Fruit fly (Drosophila melanogaster) ovary, adult (tissue): Measurements from ENCODE around the gene CG8833.

ENCODE experiments used
- CG17801 ChIP-seq: fragments of 200-800 bp; optimal IDR thresholded peaks from 2 replicates; lab custom pipeline; 2019; ENCODE audit warnings: missing biosample characterization, mild to moderate bottlenecking, missing genetic modification characterization, moderate library complexity; ENCODE audit not compliant: partially characterized antibody

CG8833 gene

DNA sequence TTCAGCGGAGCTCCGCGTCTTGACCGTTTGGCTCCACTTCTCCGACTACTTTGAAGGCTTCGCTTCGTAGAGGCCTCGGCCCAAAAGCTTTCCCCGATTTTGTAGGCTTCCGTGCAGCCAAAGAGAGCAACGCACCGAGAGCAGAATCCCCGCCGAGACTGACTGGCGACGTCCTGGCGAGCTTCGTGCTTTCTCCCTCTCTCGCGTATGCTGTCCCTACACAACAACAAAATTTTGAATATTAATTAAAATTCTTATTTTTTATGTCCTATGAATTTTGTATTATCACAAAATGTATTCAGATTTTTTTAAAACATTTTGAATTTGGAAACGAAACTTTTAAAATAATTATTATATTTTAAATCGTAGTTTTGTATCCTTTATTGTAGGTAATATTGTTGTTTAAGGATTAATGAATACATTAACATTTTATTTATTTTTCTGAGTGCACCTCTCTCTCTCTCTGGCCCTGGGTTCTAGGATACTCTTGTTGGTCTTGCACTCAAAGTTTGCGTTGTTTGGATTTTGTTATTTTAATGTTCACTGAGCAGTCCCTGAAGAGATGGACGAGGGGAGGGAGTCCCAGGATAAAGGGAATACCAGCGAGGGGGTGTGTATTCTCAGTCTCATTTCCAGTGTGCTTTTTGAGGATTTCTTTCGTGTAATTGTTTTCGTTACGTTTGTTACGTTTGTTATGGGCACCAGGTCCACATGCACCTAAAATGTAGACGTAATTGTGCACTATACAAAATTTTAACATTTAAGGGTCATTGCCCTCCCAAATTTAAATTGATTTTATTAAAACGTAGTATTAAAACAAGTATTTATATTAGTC is 25.4 kb downstream of the CG8833 start, which contains the start of gene dysc:
Gene dysc (minus strand): TSS at position 51 of the 835 bp plus-strand sequence.
- TF ChIP-seq CG17801, result no peak

DNA sequence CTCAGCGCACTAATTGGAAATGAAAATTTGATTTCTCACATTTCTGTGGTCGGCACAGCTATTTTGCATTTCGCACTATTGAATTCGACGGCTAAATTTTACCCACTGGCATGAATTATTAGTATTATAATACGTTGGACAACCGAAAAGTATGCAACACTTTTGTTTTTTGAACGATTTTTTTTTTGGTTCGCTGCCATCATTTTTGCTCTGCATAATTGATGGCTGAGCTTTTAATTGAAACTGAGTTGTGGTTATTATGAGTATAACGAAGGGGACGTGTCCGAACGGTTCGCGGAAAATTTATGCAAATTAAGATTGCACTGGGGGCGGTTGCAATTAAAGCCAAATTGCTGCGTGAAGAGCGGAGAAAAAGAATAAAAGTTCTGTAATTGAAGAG is 28.2 kb downstream of the CG8833 start:
- no peak for TF ChIP-seq CG17801

- TF ChIP-seq CG17801, result no peak
Measured at dm6 chr3L:13887092-13887491, 41.7 kb downstream of the CG8833 start.

- TF ChIP-seq CG17801, result no peak
Measured at dm6 chr3L:13884460-13885056, 44.2 kb downstream of the CG8833 start.

DNA sequence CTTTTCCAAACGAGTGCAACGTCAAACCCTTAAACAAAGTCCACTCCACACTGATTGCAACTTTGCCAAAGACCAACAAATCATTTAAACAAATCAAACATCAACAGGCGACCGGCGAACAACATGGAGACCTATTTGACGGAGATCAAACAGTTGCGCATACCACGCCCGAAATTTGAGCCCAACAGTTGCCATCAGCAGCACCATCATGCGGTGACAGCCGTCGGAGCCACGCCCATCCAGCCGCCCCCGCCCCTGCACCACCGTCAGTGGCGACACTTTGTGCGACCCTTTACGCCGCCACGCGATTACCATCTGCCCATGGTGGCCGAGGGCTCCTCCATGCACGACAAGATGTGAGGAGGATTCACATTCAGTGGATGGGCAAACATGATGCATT is 46.3 kb downstream of the CG8833 start:
- no peak for TF ChIP-seq CG17801

DNA sequence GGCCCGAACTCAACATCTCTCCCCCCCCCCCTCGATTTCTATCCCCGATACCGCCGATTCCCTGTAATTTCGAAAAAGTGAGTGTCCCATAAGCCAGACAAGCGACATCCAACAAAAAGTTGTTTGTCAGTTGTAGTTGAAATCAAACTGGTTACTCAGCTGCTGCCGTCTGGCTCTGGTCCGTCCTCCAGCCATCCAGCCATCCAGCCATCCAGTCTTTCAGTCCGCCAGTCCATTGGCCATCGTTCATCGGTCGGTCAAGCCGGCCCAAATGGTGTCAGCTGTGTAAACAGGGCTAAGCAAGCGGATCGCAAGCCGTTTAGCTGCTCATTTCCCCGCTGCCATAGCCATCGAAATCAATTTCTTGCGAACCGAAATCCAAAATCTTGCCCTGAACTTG is 47.2 kb downstream of the CG8833 start:
- no peak for TF ChIP-seq CG17801

DNA sequence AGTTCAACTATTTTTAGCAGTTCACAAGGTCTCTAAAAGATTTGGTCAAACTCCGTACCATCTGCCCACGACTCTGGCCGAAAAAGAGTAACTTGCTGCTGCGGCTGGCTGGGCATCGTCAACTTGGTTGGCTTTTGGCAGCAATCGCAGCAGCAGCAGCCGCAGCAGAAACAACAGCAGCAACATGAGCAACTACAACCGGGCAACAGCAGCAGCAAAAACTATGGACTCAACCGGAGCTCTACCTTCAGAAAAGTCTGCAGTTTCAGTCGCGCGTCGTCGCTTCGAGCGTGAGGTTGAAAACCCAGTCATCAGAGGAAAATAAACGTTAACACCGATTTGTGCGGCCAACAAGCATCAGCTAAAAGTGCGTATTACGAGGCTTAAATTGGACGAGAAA is 50.1 kb downstream of the CG8833 start, which contains the start of gene CG13737:
Gene CG13737 (plus strand): TSS at position 266 of the 400 bp plus-strand sequence.
- no peak for TF ChIP-seq CG17801

DNA sequence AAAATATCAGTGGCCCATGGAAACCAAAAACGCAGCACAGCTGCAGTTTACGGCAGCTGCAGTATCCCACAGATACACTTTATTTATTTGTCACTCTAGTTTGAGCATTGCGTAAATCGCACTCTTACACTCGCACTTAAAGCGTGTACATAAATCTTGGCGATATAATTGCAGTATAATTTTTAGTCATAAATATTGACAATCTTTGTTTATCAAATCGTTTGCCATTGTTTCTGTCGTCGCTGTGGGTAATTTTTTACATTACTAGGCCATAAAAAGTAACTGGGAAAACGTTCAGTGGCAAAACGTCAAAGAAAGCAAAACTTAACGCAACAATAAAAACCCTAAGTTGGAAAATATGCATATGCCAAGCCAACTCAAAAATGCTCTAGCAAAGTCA is 50.9 kb downstream of the CG8833 start:
- no peak for TF ChIP-seq CG17801

DNA sequence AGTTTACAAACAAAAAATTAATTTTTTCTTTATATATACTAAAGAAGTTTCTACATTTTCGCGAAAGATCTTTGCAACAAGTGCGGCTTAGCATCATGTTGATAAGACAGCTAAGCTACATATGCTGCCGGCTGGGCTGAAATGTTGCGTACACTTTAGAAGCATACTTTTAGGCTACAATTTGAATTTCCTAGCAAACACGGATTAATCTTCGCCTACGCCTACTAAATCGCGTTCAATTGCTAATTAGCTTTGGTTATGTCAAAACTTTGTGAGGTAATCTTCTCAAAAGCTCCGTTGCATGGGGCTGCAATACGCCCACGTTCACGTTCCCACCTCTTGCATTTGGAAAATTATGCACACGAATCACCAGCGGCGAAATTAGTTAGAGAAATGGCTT is 51.8 kb downstream of the CG8833 start:
- TF ChIP-seq CG17801, result no peak
